Fruit fly (Drosophila melanogaster): Measurements from ENCODE around the gene tow.
A peak's percentile ranks its signal among the peaks of the same experiment; 100 is the strongest.

tow gene

DNA sequence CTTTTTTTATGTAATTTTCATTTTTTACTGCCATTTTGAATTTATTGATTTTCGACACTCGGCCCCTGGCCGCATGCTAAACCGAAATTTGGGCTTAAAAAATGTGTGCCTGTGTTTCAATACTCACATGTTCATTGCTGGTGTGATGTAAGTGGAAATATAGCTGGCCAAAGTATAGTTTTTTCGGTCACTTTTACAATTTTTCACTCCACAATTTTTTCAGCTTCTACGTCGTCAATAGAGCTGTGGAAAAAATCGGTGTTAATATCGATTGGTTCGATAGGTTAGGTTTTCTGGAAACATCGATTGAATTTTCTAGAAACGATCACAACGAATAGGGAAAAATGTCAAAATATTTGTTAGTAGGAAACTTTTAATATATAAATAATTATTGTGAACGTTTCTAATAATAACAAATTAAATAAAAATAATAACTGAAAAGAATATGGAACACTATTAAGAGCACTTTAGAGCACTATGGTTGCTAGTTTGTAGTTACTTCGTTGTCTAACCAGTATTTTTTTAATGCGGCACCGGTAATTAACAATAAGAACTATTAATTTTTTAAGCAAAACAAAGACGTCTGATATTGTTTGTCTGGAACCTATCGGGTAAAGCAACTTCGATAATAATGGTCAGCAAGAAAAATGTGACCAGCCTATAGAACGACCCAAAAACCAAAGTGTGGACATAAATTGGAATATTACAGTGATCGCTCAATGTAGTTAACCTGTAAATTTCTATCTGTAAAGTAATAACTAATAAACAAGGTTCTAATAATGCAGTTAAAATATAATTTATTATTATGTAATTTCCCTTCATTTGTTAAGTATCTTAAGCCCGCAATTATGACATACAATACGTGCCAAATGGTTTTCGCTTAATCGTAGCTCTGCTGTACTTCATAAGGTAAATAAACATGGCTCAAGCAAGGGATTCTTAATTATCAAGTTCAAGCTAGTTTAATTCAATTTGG lies 12.9 kb downstream of the tow start, which contains the start of the genes CG10077 and CG9948 (continued):
- TF ChIP-seq CG7786 (GFP tag; optimal IDR thresholded peaks at IDR 0.05) (peak; percentile 6), CG14710 (tag; optimal IDR thresholded peaks at IDR 0.05) (peak; percentile 89), ap (GFP tag; IDR thresholded peaks at IDR 0.05) (peak; percentile 90), CG10654 (GFP tag; optimal IDR thresholded peaks at IDR 0.05) (peak; percentile 79), CG13424 (tag; optimal IDR thresholded peaks at IDR 0.05) (peak; percentile 92), Hr39 (optimal IDR thresholded peaks at IDR 0.05) (no peak), CG10565 (GFP tag; optimal IDR thresholded peaks at IDR 0.05) (peak; percentile 0), Bgb (GFP tag; IDR thresholded peaks at IDR 0.05; ENCODE audit: partially characterized antibody) (peak; percentile 80), zf30C (GFP tag; optimal IDR thresholded peaks at IDR 0.05) (no peak), Fer3 (tag; optimal IDR thresholded peaks at IDR 0.05) (peak; percentile 92), br (optimal IDR thresholded peaks at IDR 0.05) (no peak), CG1529 (GFP tag; optimal IDR thresholded peaks at IDR 0.05) (peak; percentile 80), dysf (GFP tag; IDR thresholded peaks at IDR 0.05) (peak; percentile 93), chinmo (GFP tag; IDR thresholded peaks at IDR 0.05; ENCODE audit: partially characterized antibody) (peak; percentile 79; the same call in 1 of the 4 replicates), CG13624 (GFP tag; optimal IDR thresholded peaks at IDR 0.05) (peak; percentile 47), CG9215 (GFP tag; IDR thresholded peaks at IDR 0.05) (peak; percentile 79), lab (GFP tag; optimal IDR thresholded peaks at IDR 0.05) (peak; percentile 93), mld (GFP tag; IDR thresholded peaks at IDR 0.05; ENCODE audit: partially characterized antibody) (peak; percentile 68; the same call in 1 of the 3 replicates), onecut (GFP tag; IDR thresholded peaks at IDR 0.05) (peak; percentile 96), CG17802 (tag; optimal IDR thresholded peaks at IDR 0.05) (peak; percentile 55), CG14050 (GFP tag; IDR thresholded peaks at IDR 0.05) (peak; percentile 88), HmgZ (tag; optimal IDR thresholded peaks at IDR 0.05) (peak; percentile 92), unpg (GFP tag; optimal IDR thresholded peaks at IDR 0.05) (peak; percentile 93), Hr51 (GFP tag; optimal IDR thresholded peaks at IDR 0.05) (peak; percentile 55 to 90), CG7928 (GFP tag; optimal IDR thresholded peaks at IDR 0.05) (peak; percentile 37), CG18011 (GFP tag; optimal IDR thresholded peaks at IDR 0.05) (peak; percentile 59), ac (GFP tag; optimal IDR thresholded peaks at IDR 0.05) (peak; percentile 28), Dip2 (GFP tag; IDR thresholded peaks at IDR 0.05) (no peak), tna (GFP tag; IDR thresholded peaks at IDR 0.05; ENCODE audit: partially characterized antibody) (peak; percentile 76), sens-2 (GFP tag; IDR thresholded peaks at IDR 0.05) (peak; percentile 76; the same call in 1 of the 2 replicates), slou (GFP tag; optimal IDR thresholded peaks at IDR 0.05) (peak; percentile 37), oc (tag; optimal IDR thresholded peaks at IDR 0.05) (no peak), CG13296 (GFP tag; optimal IDR thresholded peaks at IDR 0.05) (peak; percentile 87), CG16863 (GFP tag; optimal IDR thresholded peaks at IDR 0.05) (peak; percentile 65), CG4730 (GFP tag; IDR thresholded peaks at IDR 0.05) (peak; percentile 83), inv (GFP tag; IDR thresholded peaks at IDR 0.05; ENCODE audit: partially characterized antibody) (peak; percentile 63), CG30431 (GFP tag; optimal IDR thresholded peaks at IDR 0.05) (no peak), CG12236 (GFP tag; optimal IDR thresholded peaks at IDR 0.05) (peak; percentile 33), dmrt99B (tag; optimal IDR thresholded peaks at IDR 0.05) (peak; percentile 91), CG12104 (GFP tag; optimal IDR thresholded peaks at IDR 0.05) (peak; percentile 69), lilli (GFP tag; optimal IDR thresholded peaks at IDR 0.05) (peak; percentile 88), otp (GFP tag; IDR thresholded peaks at IDR 0.05) (peak; percentile 83), cg (GFP tag; optimal IDR thresholded peaks at IDR 0.05) (no peak), maf-S (GFP tag; optimal IDR thresholded peaks at IDR 0.05) (peak; percentile 35), cwo (GFP tag; optimal IDR thresholded peaks at IDR 0.05) (peak; percentile 75), Mes4 (GFP tag; optimal IDR thresholded peaks at IDR 0.05) (peak; percentile 41), Stat92E (GFP tag; optimal IDR thresholded peaks at IDR 0.05) (peak in 1 of 3 experiments; percentile 76), jumu (GFP tag; optimal IDR thresholded peaks at IDR 0.05) (peak; percentile 38)
